Fruit fly (Drosophila melanogaster): ENCODE data around the gene CG42613.

The CG42613 gene

dm6 chr3R:18928918-18929705 lies at the start of gene CG42613:
CG42613 (plus strand) TSS chr3R:18929196.
- no peak for TF ChIP-seq CG8478 (optimal IDR thresholded peaks at IDR 0.05)
- peak in 1 of 2 experiments; percentile 12 for TF ChIP-seq CTCF (optimal IDR thresholded peaks at IDR 0.05)

DNA sequence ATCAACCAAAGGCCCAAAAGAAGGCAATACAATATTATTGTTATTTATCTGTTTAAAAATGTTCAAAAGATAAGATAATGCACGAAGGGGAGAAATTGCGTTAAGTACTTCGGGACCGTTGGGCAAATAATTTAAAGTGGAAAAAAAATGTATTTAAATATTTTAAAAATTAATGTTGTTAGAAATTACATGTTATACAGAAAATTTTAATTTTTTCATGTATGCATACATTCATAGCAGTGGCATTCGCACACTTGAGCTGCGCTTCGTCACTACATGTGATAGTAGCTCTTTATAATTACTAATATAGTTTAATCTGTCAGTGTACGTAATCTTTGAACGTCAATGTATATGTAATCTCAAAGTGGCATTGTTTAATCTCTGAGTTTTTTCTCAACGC lies 33.8 kb upstream of the CG42613 start:
- TF ChIP-seq CTCF (optimal IDR thresholded peaks at IDR 0.05) = no peak
- TF ChIP-seq CG8478 (optimal IDR thresholded peaks at IDR 0.05) = no peak

- TF ChIP-seq CTCF (optimal IDR thresholded peaks at IDR 0.05) = no peak
- no peak for TF ChIP-seq CG8478 (optimal IDR thresholded peaks at IDR 0.05)
These were observed 31.2 kb upstream of the CG42613 start, which contains the start of gene CG14297 for dm6 chr3R:18897821-18898220. CG14297 (plus strand) TSS chr3R:18898121.

DNA sequence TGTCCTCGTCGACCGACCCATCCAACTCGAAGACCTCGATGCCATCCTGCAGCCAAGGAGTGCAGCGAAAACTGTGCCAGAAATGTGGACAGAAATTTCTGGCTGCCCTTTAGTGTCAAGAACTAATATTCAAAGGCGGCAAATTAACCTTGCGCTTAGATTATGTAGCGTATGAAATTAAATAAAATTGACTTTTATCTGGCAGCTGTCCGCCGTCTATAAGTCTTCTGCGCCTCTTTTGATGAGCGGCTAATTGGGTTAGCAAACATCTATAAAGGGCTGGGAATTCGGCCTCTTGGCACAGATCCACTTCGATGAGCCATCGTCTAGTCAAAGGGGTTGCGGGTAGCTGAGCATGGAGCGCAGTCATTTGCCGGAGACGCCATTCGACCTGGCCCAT lies 29.9 kb upstream of the CG42613 start, which contains the start of gene Rh2:
TSS of gene Rh2 (plus strand) at position 301 of the 400 bp plus-strand sequence.
- TF ChIP-seq CG8478 (optimal IDR thresholded peaks at IDR 0.05) (no peak), CTCF (optimal IDR thresholded peaks at IDR 0.05) (no peak)

DNA sequence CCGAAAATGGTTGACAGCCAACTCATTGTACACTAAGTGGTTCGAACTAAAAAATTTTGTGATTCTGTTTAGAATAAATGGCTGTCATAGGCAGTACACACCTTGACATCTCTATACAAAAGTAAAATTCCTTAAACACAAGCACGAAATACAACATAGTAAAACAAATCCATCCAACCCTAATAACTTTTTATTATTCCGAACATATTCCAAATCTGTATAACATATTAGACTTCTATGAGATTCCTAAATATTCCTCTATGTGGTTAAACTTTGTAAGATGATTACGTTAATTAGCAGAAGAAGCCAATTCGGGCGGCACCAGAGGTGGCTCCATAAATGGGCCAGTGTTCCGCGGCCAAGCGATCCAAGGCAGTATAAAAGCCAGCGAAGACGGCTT lies 26.8 kb upstream of the CG42613 start, which contains the start of gene CG14294:
TSS of gene CG14294 (minus strand) at position 101 of the 400 bp plus-strand sequence.
- no peak for TF ChIP-seq CG8478 (optimal IDR thresholded peaks at IDR 0.05)

- TF ChIP-seq CG8478 (optimal IDR thresholded peaks at IDR 0.05) (no peak), CTCF (optimal IDR thresholded peaks at IDR 0.05) (no peak)
These were observed 26.1 kb upstream of the CG42613 start, which contains the start of gene CG34284 for dm6 chr3R:18902858-18903257. CG34284 (minus strand) TSS chr3R:18902933.

- TF ChIP-seq CG8478 (optimal IDR thresholded peaks at IDR 0.05) (no peak), CTCF (optimal IDR thresholded peaks at IDR 0.05) (no peak)
These were observed 23.5 kb upstream of the CG42613 start, which contains the start of gene CG14292 for dm6 chr3R:18905555-18905920. CG14292 (minus strand) TSS chr3R:18905655.

- no peak for TF ChIP-seq CTCF (optimal IDR thresholded peaks at IDR 0.05)
- TF ChIP-seq CG8478 (optimal IDR thresholded peaks at IDR 0.05) = no peak
These were observed 22.8 kb upstream of the CG42613 start, which contains the start of gene EndoA for dm6 chr3R:18905921-18906878. EndoA (plus strand) TSS chr3R:18906609.

- TF ChIP-seq CG8478 (optimal IDR thresholded peaks at IDR 0.05) (no peak), CTCF (optimal IDR thresholded peaks at IDR 0.05) (no peak)
These were observed 18.7 kb upstream of the CG42613 start for dm6 chr3R:18910336-18910735.

DNA sequence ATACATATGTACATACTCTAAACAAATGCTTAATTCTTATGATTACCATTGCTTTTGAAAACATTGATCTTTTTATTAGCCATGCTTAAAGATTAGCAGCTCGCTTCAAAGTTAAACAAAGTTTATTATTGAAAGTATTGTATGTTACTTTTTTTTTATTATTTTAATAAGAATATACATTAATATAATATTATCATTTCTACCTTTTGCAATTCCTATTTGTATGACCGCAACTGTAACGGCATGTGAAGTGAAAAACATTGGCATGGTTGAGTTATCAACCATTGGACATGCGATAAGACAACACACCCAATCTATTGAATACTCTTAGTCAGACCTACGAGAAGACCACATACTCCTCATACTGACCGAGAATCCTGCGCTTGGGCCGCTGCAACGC lies 18.1 kb upstream of the CG42613 start:
- TF ChIP-seq CG8478 (optimal IDR thresholded peaks at IDR 0.05) (no peak), CTCF (optimal IDR thresholded peaks at IDR 0.05) (no peak)

- TF ChIP-seq CTCF (optimal IDR thresholded peaks at IDR 0.05) (no peak), CG8478 (optimal IDR thresholded peaks at IDR 0.05) (no peak)
These were observed 16.1 kb upstream of the CG42613 start, which contains the start of gene Sgsh for dm6 chr3R:18912782-18913331. Sgsh (minus strand) TSS chr3R:18912922.

- TF ChIP-seq CG8478 (optimal IDR thresholded peaks at IDR 0.05) = no peak
- no peak for TF ChIP-seq CTCF (optimal IDR thresholded peaks at IDR 0.05)
These were observed 15.0 kb upstream of the CG42613 start for dm6 chr3R:18913856-18914593.

- TF ChIP-seq CG8478 (optimal IDR thresholded peaks at IDR 0.05) (no peak), CTCF (optimal IDR thresholded peaks at IDR 0.05) (no peak)
These were observed 14.3 kb upstream of the CG42613 start, which contains the start of gene Xrp1 for dm6 chr3R:18914594-18915275. Xrp1 (plus strand) TSS chr3R:18914968.
